Fruit fly (Drosophila melanogaster): Measurements from ENCODE around the gene CG10185.

DNA sequence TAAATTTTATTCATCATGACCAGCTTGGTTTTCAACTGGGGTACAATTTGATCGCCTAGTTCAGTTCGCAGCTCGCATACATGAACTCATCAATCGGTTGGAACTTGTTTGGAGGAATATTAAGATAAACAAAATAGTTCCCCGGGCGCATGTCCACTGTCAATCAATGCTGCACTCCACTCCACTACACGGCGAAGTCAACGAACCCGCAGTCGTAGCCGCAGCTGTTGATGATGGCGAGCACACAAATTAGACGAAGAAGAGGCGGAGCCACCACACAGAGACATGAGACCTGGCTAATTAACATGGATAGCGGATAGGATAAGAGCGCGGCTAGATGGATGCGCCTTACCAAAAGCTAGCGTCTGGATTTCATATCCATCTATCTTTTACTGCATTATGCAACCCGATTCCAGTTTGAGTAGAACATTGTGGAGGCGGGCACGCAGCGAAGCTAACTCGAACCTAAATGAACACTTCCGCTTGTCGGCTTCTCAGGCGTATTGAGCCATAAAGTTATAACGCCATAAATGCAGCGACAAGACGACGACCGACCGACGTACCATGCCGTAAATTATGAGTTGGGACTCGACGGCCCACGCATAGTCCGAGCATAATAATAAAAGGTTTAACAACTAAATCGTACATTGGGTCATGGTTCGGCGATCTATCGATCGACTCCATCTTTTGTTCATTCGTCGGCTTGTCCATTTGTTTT is 24.7 kb upstream of the CG10185 start:
- TF ChIP-seq Ets21C (GFP tag; optimal IDR thresholded peaks at IDR 0.05) (no peak), net (GFP tag; optimal IDR thresholded peaks at IDR 0.05) (no peak), CG11294 (GFP tag; IDR thresholded peaks at IDR 0.05) (no peak), Eip93F (GFP tag; optimal IDR thresholded peaks at IDR 0.05) (no peak), CG32006 (GFP tag; optimal IDR thresholded peaks at IDR 0.05) (no peak), topi (GFP tag; optimal IDR thresholded peaks at IDR 0.05) (no peak), CG8119 (GFP tag; IDR thresholded peaks at IDR 0.05) (no peak)

All from whole organism, prepupa.